Worm (Caenorhabditis elegans): Measurements from ENCODE around the gene nspg-13.

nspg-13 gene

DNA sequence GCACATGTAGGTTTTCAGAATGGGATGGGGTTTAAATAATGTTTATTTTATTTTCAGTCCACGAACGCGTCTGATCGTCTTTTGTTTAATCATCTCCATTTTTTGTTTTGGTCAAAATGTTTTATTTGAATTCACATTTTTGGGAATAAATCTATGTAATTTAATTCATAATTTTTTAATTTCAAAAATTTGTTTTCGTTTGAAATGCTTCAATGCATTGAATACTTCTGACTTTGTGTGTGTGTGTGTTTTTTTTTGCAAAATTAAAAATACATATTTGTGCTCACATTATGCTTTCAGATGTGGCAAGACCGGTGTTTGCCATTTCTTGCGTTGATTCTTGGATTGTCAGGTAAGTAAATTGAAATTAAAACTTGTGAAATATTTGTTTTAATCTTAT is at the start of gene nspg-13:
Gene nspg-13 (plus strand): TSS at position 301 of the 400 bp plus-strand sequence.
- TF ChIP-seq F26F4.8 (GFP tag; conservative IDR thresholded peaks at IDR 0.05) (no peak), mxl-2 (GFP tag; conservative IDR thresholded peaks at IDR 0.05) (no peak), nhr-111 (GFP tag; optimal IDR thresholded peaks at IDR 0.05) (no peak)

ce11 chrX:5205561-5205960 is 49.4 kb upstream of the nspg-13 start, which contains the start of gene H28G03.2:
H28G03.2 (plus strand) TSS chrX:5205760.
- TF ChIP-seq mdt-29 (GFP tag; IDR thresholded peaks at IDR 0.05) (no peak), pha-4 (GFP tag; IDR thresholded peaks at IDR 0.05) (no peak), pha-4 (tag; optimal IDR thresholded peaks at IDR 0.05) (no peak), arid-1 (GFP tag; conservative IDR thresholded peaks at IDR 0.05) (no peak), hif-1 (tag; optimal IDR thresholded peaks at IDR 0.05) (peak in 1 of 2 experiments; percentile 82), aha-1 (tag) (peak; percentile 15), daf-12 (tag; optimal IDR thresholded peaks at IDR 0.05) (no peak), Y48G9A.11 (GFP tag; IDR thresholded peaks at IDR 0.05) (no peak), set-16 (GFP tag; IDR thresholded peaks at IDR 0.05) (0 out of 2 replicates have a peak, but pooled peaks have one; percentile 15), hmg-1.1 (GFP tag; IDR thresholded peaks at IDR 0.05) (peak; percentile 28; the same call in 1 of the 2 replicates), saeg-2 (GFP tag; IDR thresholded peaks at IDR 0.05) (no peak), nhr-28 (tag; optimal IDR thresholded peaks at IDR 0.05) (peak; percentile 20), fos-1 (tag; optimal IDR thresholded peaks at IDR 0.05) (no peak), mes-2 (tag; optimal IDR thresholded peaks at IDR 0.05; ENCODE audit: poor library complexity, severe bottlenecking) (peak; percentile 79), daf-16 (GFP tag; optimal IDR thresholded peaks at IDR 0.05) (no peak), daf-16 (tag; optimal IDR thresholded peaks at IDR 0.05) (peak; percentile 30), D1046.2 (GFP tag; IDR thresholded peaks at IDR 0.05) (no peak), nhr-77 (tag; optimal IDR thresholded peaks at IDR 0.05) (no peak), F49E8.2 (tag; optimal IDR thresholded peaks at IDR 0.05; ENCODE audit: borderline replicate concordance) (no peak), ceh-62 (tag; optimal IDR thresholded peaks at IDR 0.05) (no peak), snpc-4 (tag; optimal IDR thresholded peaks at IDR 0.05) (no peak), ceh-20 (GFP tag; IDR thresholded peaks at IDR 0.05) (no peak), egl-27 (tag; optimal IDR thresholded peaks at IDR 0.05) (no peak), ZK337.2 (GFP tag; IDR thresholded peaks at IDR 0.05) (no peak), nhr-41 (GFP tag; IDR thresholded peaks at IDR 0.05) (no peak), hlh-11 (tag; optimal IDR thresholded peaks at IDR 0.05) (peak; percentile 21), nhr-10 (tag; optimal IDR thresholded peaks at IDR 0.05) (no peak), zfp-2 (tag; optimal IDR thresholded peaks at IDR 0.05) (no peak), R02D3.7 (tag; optimal IDR thresholded peaks at IDR 0.05) (no peak)

- TF ChIP-seq aha-1 (tag) (peak; percentile 74), daf-16 (GFP tag; optimal IDR thresholded peaks at IDR 0.05) (peak in 1 of 2 experiments; percentile 40), daf-16 (tag; optimal IDR thresholded peaks at IDR 0.05) (peak; percentile 78), hlh-11 (tag; optimal IDR thresholded peaks at IDR 0.05) (no peak), dmd-6 (GFP tag; IDR thresholded peaks at IDR 0.05) (peak; percentile 13; the same call in 1 of the 2 replicates), lim-7 (GFP tag; IDR thresholded peaks at IDR 0.05) (no peak), nhr-28 (tag; optimal IDR thresholded peaks at IDR 0.05) (peak; percentile 47), pqm-1 (tag; optimal IDR thresholded peaks at IDR 0.05) (peak; percentile 27), nhr-77 (tag; optimal IDR thresholded peaks at IDR 0.05) (peak; percentile 11)
Observed at ce11 chrX:5207819-5208218, 47.2 kb upstream of the nspg-13 start.

- TF ChIP-seq set-16 (GFP tag; IDR thresholded peaks at IDR 0.05) (peak; percentile 70), ceh-20 (GFP tag; IDR thresholded peaks at IDR 0.05) (no peak), dpl-1 (GFP tag; optimal IDR thresholded peaks at IDR 0.05) (no peak), nhr-11 (tag; optimal IDR thresholded peaks at IDR 0.05) (no peak), daf-8 (GFP tag; IDR thresholded peaks at IDR 0.05) (no peak), ceh-28 (tag; optimal IDR thresholded peaks at IDR 0.05) (no peak), egl-43 (GFP tag; IDR thresholded peaks at IDR 0.05) (peak; percentile 61; the same call in 1 of the 2 replicates), nhr-77 (tag; optimal IDR thresholded peaks at IDR 0.05) (no peak), mdt-29 (GFP tag; IDR thresholded peaks at IDR 0.05) (no peak), unc-130 (GFP tag; optimal IDR thresholded peaks at IDR 0.05) (no peak), ctbp-1 (GFP tag; IDR thresholded peaks at IDR 0.05) (0 out of 2 replicates have a peak, but pooled peaks have one; percentile 11), zip-11 (GFP tag; IDR thresholded peaks at IDR 0.05) (no peak), F44E2.7 (GFP tag; IDR thresholded peaks at IDR 0.05) (no peak), hif-1 (tag; optimal IDR thresholded peaks at IDR 0.05) (peak in 1 of 2 experiments; percentile 5), nhr-48 (tag; optimal IDR thresholded peaks at IDR 0.05) (no peak), Y105C5A.15 (GFP tag; IDR thresholded peaks at IDR 0.05) (no peak), mxl-2 (GFP tag; conservative IDR thresholded peaks at IDR 0.05) (no peak), tra-1 (GFP tag; IDR thresholded peaks at IDR 0.05) (peak; percentile 19; the same call in 1 of the 2 replicates), hlh-11 (tag; optimal IDR thresholded peaks at IDR 0.05) (no peak)
Observed at ce11 chrX:5208326-5208725, 46.7 kb upstream of the nspg-13 start.
